Worm (Caenorhabditis elegans) whole organism, mixed stage, embryonic: Measurements from ENCODE around the gene R07B1.13.

Experiments
- M03D4.4 ChIP-seq: sonication (generic microtip); optimal IDR thresholded peaks from 2 replicates; lab custom pipeline; 2017; ENCODE audit warnings: mild to moderate bottlenecking, missing genetic modification characterization, missing compliant biosample characterization
- ceh-39 ChIP-seq: fragments of 150-350 bp; optimal IDR thresholded peaks from 2 replicates; lab custom pipeline; 2014; ENCODE audit warnings: missing biosample characterization, missing genetic modification characterization
- ceh-83 ChIP-seq: fragments of 200-800 bp; sonication (Bioruptor generic); optimal IDR thresholded peaks from 2 replicates; lab custom pipeline; 2018; ENCODE audit warnings: mild to moderate bottlenecking, missing genetic modification characterization, missing compliant biosample characterization
- ces-1 ChIP-seq: fragments of 150-350 bp; optimal IDR thresholded peaks from 2 replicates; lab custom pipeline; 2014; ENCODE audit warnings: missing biosample characterization, missing genetic modification reagents, missing genetic modification characterization
- ham-2 ChIP-seq: fragments of 200-800 bp; sonication (Bioruptor generic); optimal IDR thresholded peaks from 2 replicates; lab custom pipeline; 2018; ENCODE audit warnings: mild to moderate bottlenecking, missing genetic modification characterization, missing compliant biosample characterization
- hlh-1 ChIP-seq: fragments of 150-350 bp; optimal IDR thresholded peaks from 2 replicates; lab custom pipeline; 2014; ENCODE audit warnings: missing biosample characterization, missing genetic modification reagents, missing genetic modification characterization
- mab-5 ChIP-seq: fragments of 150-350 bp; optimal IDR thresholded peaks from 2 replicates; lab custom pipeline; 2014; ENCODE audit warnings: missing biosample characterization, missing genetic modification characterization
- nhr-76 ChIP-seq: sonication (generic microtip); optimal IDR thresholded peaks from 2 replicates; lab custom pipeline; 2017; ENCODE audit warnings: missing biosample characterization, missing genetic modification characterization
- pha-4 ChIP-seq: fragments of 150-350 bp; optimal IDR thresholded peaks from 2 replicates; lab custom pipeline; 2018; ENCODE audit warnings: missing biosample characterization, missing genetic modification reagents, missing genetic modification characterization
- unc-39 ChIP-seq: fragments of 150-350 bp; optimal IDR thresholded peaks from 2 replicates; lab custom pipeline; 2014; ENCODE audit warnings: missing biosample characterization, missing genetic modification characterization

- TF ChIP-seq M03D4.4 (tag; lab: Kevin White, UChicago) (no peak), nhr-76 (tag; lab: Kevin White, UChicago) (no peak), unc-39 (tag; lab: Kevin White, UChicago) (no peak), hlh-1 (tag; lab: Kevin White, UChicago) (no peak), ces-1 (GFP tag; lab: Kevin White, UChicago) (no peak), pha-4 (tag; lab: Kevin White, UChicago) (no peak), ham-2 (no peak), ceh-83 (GFP tag; lab: Kevin White, UChicago) (no peak), mab-5 (tag; lab: Kevin White, UChicago) (no peak), ceh-39 (tag; lab: Kevin White, UChicago) (no peak)
Observed at ce11 chrX:9851745-9852330, 17.8 kb upstream of the R07B1.13 start, which contains the start of gene lec-7.
